Fruit fly (Drosophila melanogaster) whole organism, prepupa: ENCODE measurements around the gene witty.

ENCODE experiments used
- CG10631 ChIP-seq: fragments of 200-800 bp; sonication (Bioruptor generic); optimal IDR thresholded peaks from 2 replicates; lab custom pipeline; 2016; ENCODE audit warnings: missing biosample characterization, missing genetic modification characterization
- CG1621 ChIP-seq: fragments of 200-800 bp; sonication (Bioruptor generic); optimal IDR thresholded peaks from 3 replicates; lab custom pipeline; 2018; ENCODE audit warnings: missing biosample characterization, mild to moderate bottlenecking, missing genetic modification characterization
- CG3919 ChIP-seq: fragments of 200-800 bp; sonication (Bioruptor generic); optimal IDR thresholded peaks from 3 replicates; lab custom pipeline; 2016; ENCODE audit warnings: missing biosample characterization, missing genetic modification characterization
- CG6808 ChIP-seq: fragments of 200-800 bp; sonication (Bioruptor generic); optimal IDR thresholded peaks from 3 replicates; lab custom pipeline; 2017; ENCODE audit warnings: missing biosample characterization, missing genetic modification characterization, mild to moderate bottlenecking, moderate library complexity, missing genetic modification reagents
- CG6854 ChIP-seq: fragments of 200-800 bp; sonication (Bioruptor generic); optimal IDR thresholded peaks from 2 replicates; lab custom pipeline; 2017; ENCODE audit warnings: missing biosample characterization, mild to moderate bottlenecking, missing genetic modification characterization
- CG8319 ChIP-seq: fragments of 200-800 bp; sonication (Bioruptor generic); optimal IDR thresholded peaks from 3 replicates; lab custom pipeline; 2016; ENCODE audit warnings: missing biosample characterization, missing genetic modification characterization
- Eip78C ChIP-seq: fragments of 200-800 bp; sonication (Bioruptor generic); peaks from one replicate; lab custom pipeline; 2016; ENCODE audit warnings: missing biosample characterization, missing genetic modification characterization
- Sox102F ChIP-seq: fragments of 200-800 bp; sonication (Bioruptor generic); optimal IDR thresholded peaks from 2 replicates; lab custom pipeline; 2016; ENCODE audit warnings: missing biosample characterization, mild to moderate bottlenecking, missing genetic modification characterization
- Sox15 ChIP-seq: fragments of 200-800 bp; sonication (Bioruptor generic); optimal IDR thresholded peaks from 3 replicates; lab custom pipeline; 2016; ENCODE audit warnings: missing biosample characterization, missing genetic modification characterization
- achi ChIP-seq: fragments of 200-800 bp; sonication (Bioruptor generic); optimal IDR thresholded peaks from 3 replicates; lab custom pipeline; 2016; ENCODE audit warnings: missing biosample characterization, missing genetic modification characterization
- vri ChIP-seq: fragments of 200-800 bp; sonication (Bioruptor generic); optimal IDR thresholded peaks from 3 replicates; lab custom pipeline; 2016; ENCODE audit warnings: missing biosample characterization, mild to moderate bottlenecking, missing genetic modification characterization

dm6 chr2L:8296395-8296794 lies 41.7 kb upstream of the witty start:
- TF ChIP-seq Sox102F (GFP tag; lab: Kevin White, UChicago) (no peak), CG6808 (no peak), CG8319 (GFP tag; lab: Kevin White, UChicago) (no peak), CG10631 (no peak), Sox15 (GFP tag; lab: Kevin White, UChicago) (no peak), vri (GFP tag; lab: Kevin White, UChicago) (no peak), CG1621 (tag; lab: Kevin White, UChicago) (no peak), achi (GFP tag; lab: Kevin White, UChicago) (no peak), CG3919 (GFP tag; lab: Kevin White, UChicago) (no peak), Eip78C (peak; percentile 23), CG6854 (no peak)
